Fruit fly (Drosophila melanogaster): Measurements from ENCODE around the gene sau.

DNA sequence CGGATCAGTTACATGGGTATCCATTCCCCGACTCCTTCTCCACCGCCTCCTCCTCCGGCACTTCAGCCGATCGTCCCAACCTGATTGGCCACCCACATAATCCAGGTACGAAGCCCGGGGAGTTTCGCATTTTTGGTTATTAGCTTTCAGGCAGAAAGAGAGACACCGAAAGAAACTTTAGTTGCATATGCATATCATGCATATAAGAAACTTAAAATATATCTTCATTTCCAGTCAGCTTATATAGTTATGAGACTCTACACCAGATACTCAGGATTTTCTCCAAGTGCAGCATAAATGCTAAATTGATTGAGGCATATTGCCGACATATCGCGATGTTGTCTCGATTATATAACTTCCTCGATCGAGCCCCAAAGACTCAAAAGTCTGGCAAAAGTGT is 42.0 kb upstream of the sau start:
- TF ChIP-seq CG8478 (optimal IDR thresholded peaks at IDR 0.05): no peak
- no peak for TF ChIP-seq CTCF (optimal IDR thresholded peaks at IDR 0.05)

All from S2 (cell line).